Worm (Caenorhabditis elegans) whole organism, late embryonic: ENCODE data around the gene Y69E1A.4.

ENCODE experiments used
- K02D7.2 ChIP-seq: sonication (generic microtip); optimal IDR thresholded peaks from 2 replicates; lab custom pipeline; 2017; ENCODE audit warnings: mild to moderate bottlenecking, missing genetic modification characterization, missing compliant biosample characterization
- ceh-18 ChIP-seq: sonication (generic microtip); optimal IDR thresholded peaks from 2 replicates; lab custom pipeline; 2016; ENCODE audit warnings: missing genetic modification characterization, missing compliant biosample characterization
- ceh-19 ChIP-seq: fragments of 200-800 bp; sonication (Bioruptor generic); optimal IDR thresholded peaks from 2 replicates; lab custom pipeline; 2018; ENCODE audit warnings: mild to moderate bottlenecking, missing genetic modification characterization, missing compliant biosample characterization
- ceh-22 ChIP-seq: sonication (generic microtip); optimal IDR thresholded peaks from 2 replicates; lab custom pipeline; 2017; ENCODE audit warnings: missing biosample characterization, missing genetic modification characterization
- ceh-30 ChIP-seq: fragments of 150-350 bp; optimal IDR thresholded peaks from 2 replicates; lab custom pipeline; 2014; ENCODE audit warnings: missing biosample characterization, missing genetic modification characterization
- gmeb-2 ChIP-seq: sonication (generic microtip); optimal IDR thresholded peaks from 2 replicates; lab custom pipeline; 2016; ENCODE audit warnings: missing genetic modification characterization, inconsistent platforms, missing compliant biosample characterization
- hlh-30 ChIP-seq: sonication (generic microtip); optimal IDR thresholded peaks from 2 replicates; lab custom pipeline; 2017; ENCODE audit warnings: antibody characterized with exemption, missing genetic modification characterization, missing compliant biosample characterization; ENCODE audit not compliant: insufficient read depth
- nfya-1 ChIP-seq: sonication (generic microtip); optimal IDR thresholded peaks from 2 replicates; lab custom pipeline; 2017; ENCODE audit warnings: missing genetic modification characterization, mild to moderate bottlenecking, missing compliant biosample characterization, antibody characterized with exemption, moderate library complexity
- npax-4 ChIP-seq: sonication (generic microtip); optimal IDR thresholded peaks from 2 replicates; lab custom pipeline; 2016; ENCODE audit warnings: missing genetic modification characterization, missing compliant biosample characterization
- odd-2 ChIP-seq: sonication (generic microtip); optimal IDR thresholded peaks from 2 replicates; lab custom pipeline; 2017; ENCODE audit warnings: antibody characterized with exemption, mild to moderate bottlenecking, missing genetic modification characterization, missing compliant biosample characterization
- syd-9 ChIP-seq: sonication (generic microtip); optimal IDR thresholded peaks from 2 replicates; lab custom pipeline; 2016; ENCODE audit warnings: mild to moderate bottlenecking, missing genetic modification characterization, moderate library complexity, missing compliant biosample characterization
- unc-55 ChIP-seq: sonication (generic microtip); optimal IDR thresholded peaks from 2 replicates; lab custom pipeline; 2017; ENCODE audit warnings: missing biosample characterization, missing genetic modification reagents, missing genetic modification characterization
- ztf-16 ChIP-seq: sonication (generic microtip); optimal IDR thresholded peaks from 2 replicates; lab custom pipeline; 2017; ENCODE audit warnings: missing genetic modification characterization, missing compliant biosample characterization

ce11 chrIV:10970333-10970732, 15.3 kb downstream of the Y69E1A.4 start:
- TF ChIP-seq K02D7.2: no peak
- no peak for TF ChIP-seq ztf-16 (tag; lab: Kevin White, UChicago)
- no peak for TF ChIP-seq gmeb-2 (tag; lab: Kevin White, UChicago)
- no peak for TF ChIP-seq npax-4
- no peak for TF ChIP-seq ceh-22 (tag; lab: Kevin White, UChicago)
- no peak for TF ChIP-seq nfya-1
- TF ChIP-seq hlh-30: no peak
- no peak for TF ChIP-seq syd-9 (tag; lab: Kevin White, UChicago)
- TF ChIP-seq unc-55 (GFP tag; lab: Kevin White, UChicago): no peak
- no peak for TF ChIP-seq odd-2
- no peak for TF ChIP-seq ceh-18 (tag; lab: Kevin White, UChicago)
- no peak for TF ChIP-seq ceh-19 (GFP tag; lab: Kevin White, UChicago)
- no peak for TF ChIP-seq ceh-30 (tag; lab: Kevin White, UChicago)
